Fruit fly (Drosophila melanogaster) whole organism, embryonic: ENCODE results near the gene CG32985.

Source experiments
- Aef1 ChIP-seq: fragments of 200-800 bp; sonication (Bioruptor generic); IDR thresholded peaks from 3 replicates; pipeline ENCODE4 v1.3.6; 2022; ENCODE audit warnings: missing biosample characterization, missing genetic modification characterization
- BtbVII ChIP-seq: fragments of 200-800 bp; sonication (Bioruptor generic); optimal IDR thresholded peaks from 3 replicates; lab custom pipeline; 2017; ENCODE audit warnings: missing biosample characterization, mild to moderate bottlenecking, missing genetic modification characterization
- CG10565 ChIP-seq: fragments of 200-800 bp; sonication (Bioruptor generic); optimal IDR thresholded peaks from 3 replicates; lab custom pipeline; 2016; ENCODE audit warnings: missing biosample characterization, mild to moderate bottlenecking, missing genetic modification characterization
- CG12769 ChIP-seq: fragments of 200-800 bp; sonication (Bioruptor generic); optimal IDR thresholded peaks from 2 replicates; lab custom pipeline; 2019; ENCODE audit warnings: missing biosample characterization, mild to moderate bottlenecking, missing genetic modification characterization, moderate library complexity
- CG14965 ChIP-seq: fragments of 200-800 bp; sonication (Bioruptor generic); optimal IDR thresholded peaks from 2 replicates; lab custom pipeline; 2016; ENCODE audit warnings: missing biosample characterization, missing genetic modification characterization, borderline replicate concordance
- CG15601 ChIP-seq: fragments of 200-800 bp; sonication (Bioruptor generic); optimal IDR thresholded peaks from 3 replicates; lab custom pipeline; 2019; ENCODE audit warnings: missing biosample characterization, mild to moderate bottlenecking, missing genetic modification characterization, moderate library complexity
- CG17361 ChIP-seq: fragments of 200-800 bp; sonication (Bioruptor generic); IDR thresholded peaks from 3 replicates; pipeline ENCODE4 v1.3.6; 2022; ENCODE audit warnings: missing biosample characterization, missing genetic modification characterization
- CG17385 ChIP-seq: fragments of 200-800 bp; sonication (Bioruptor generic); optimal IDR thresholded peaks from 3 replicates; lab custom pipeline; 2018; ENCODE audit warnings: missing biosample characterization, mild to moderate bottlenecking, missing genetic modification characterization
- CG1792 ChIP-seq: fragments of 200-800 bp; sonication (Bioruptor generic); optimal IDR thresholded peaks from 2 replicates; lab custom pipeline; 2016; ENCODE audit warnings: missing biosample characterization, missing genetic modification characterization
- CG2129 ChIP-seq: fragments of 200-800 bp; sonication (Bioruptor generic); IDR thresholded peaks from 2 replicates; pipeline ENCODE4 v1.3.6; 2022; ENCODE audit warnings: missing biosample characterization, missing genetic modification characterization; ENCODE audit not compliant: partially characterized antibody
- CG2875 ChIP-seq: fragments of 200-800 bp; sonication (Bioruptor generic); optimal IDR thresholded peaks from 2 replicates; lab custom pipeline; 2017; ENCODE audit warnings: missing biosample characterization, mild to moderate bottlenecking, missing genetic modification characterization, missing genetic modification reagents
- CG2889 ChIP-seq: fragments of 200-800 bp; sonication (Bioruptor generic); IDR thresholded peaks from 3 replicates; pipeline ENCODE4 v1.3.6; 2022; ENCODE audit warnings: missing biosample characterization, missing genetic modification characterization
- CG3163 ChIP-seq: fragments of 200-800 bp; sonication (Bioruptor generic); optimal IDR thresholded peaks from 3 replicates; lab custom pipeline; 2016; ENCODE audit warnings: missing biosample characterization, missing genetic modification characterization
- CG6683 ChIP-seq: fragments of 200-800 bp; sonication (Bioruptor generic); optimal IDR thresholded peaks from 2 replicates; lab custom pipeline; 2017; ENCODE audit warnings: missing biosample characterization, mild to moderate bottlenecking, missing genetic modification characterization, missing genetic modification reagents
- CG7786 ChIP-seq: fragments of 200-800 bp; sonication (Bioruptor generic); optimal IDR thresholded peaks from 2 replicates; lab custom pipeline; 2016; ENCODE audit warnings: missing biosample characterization, missing genetic modification characterization
- CG8359 ChIP-seq: fragments of 200-800 bp; sonication (Bioruptor generic); optimal IDR thresholded peaks from 2 replicates; lab custom pipeline; 2017; ENCODE audit warnings: missing biosample characterization, mild to moderate bottlenecking, missing genetic modification characterization, borderline replicate concordance
- CG9437 ChIP-seq: fragments of 200-800 bp; sonication (Bioruptor generic); optimal IDR thresholded peaks from 2 replicates; lab custom pipeline; 2018; ENCODE audit warnings: missing biosample characterization, mild to moderate bottlenecking, missing genetic modification characterization
- CG9609 ChIP-seq: fragments of 200-800 bp; sonication (Bioruptor generic); optimal IDR thresholded peaks from 3 replicates; lab custom pipeline; 2016; ENCODE audit warnings: missing biosample characterization, missing genetic modification characterization
- Dad ChIP-seq: fragments of 200-800 bp; sonication (Bioruptor generic); optimal IDR thresholded peaks from 3 replicates; lab custom pipeline; 2016; ENCODE audit warnings: missing biosample characterization, missing genetic modification characterization
- Deaf1 ChIP-seq: fragments of 200-800 bp; optimal IDR thresholded peaks from 3 replicates; lab custom pipeline; 2019; ENCODE audit warnings: missing biosample characterization, mild to moderate bottlenecking, missing genetic modification characterization, moderate library complexity
- Dek ChIP-seq: fragments of 200-800 bp; sonication (Bioruptor generic); optimal IDR thresholded peaks from 3 replicates; lab custom pipeline; 2019; ENCODE audit warnings: missing biosample characterization, mild to moderate bottlenecking, missing genetic modification characterization, moderate library complexity
- Fer1 ChIP-seq: fragments of 200-800 bp; sonication (Bioruptor generic); optimal IDR thresholded peaks from 2 replicates; lab custom pipeline; 2017; ENCODE audit warnings: missing biosample characterization, mild to moderate bottlenecking, missing genetic modification characterization
- GATAe ChIP-seq: fragments of 200-800 bp; sonication (Bioruptor generic); conservative IDR thresholded peaks from 2 replicates; pipeline ENCODE4 v1.3.6; 2022; ENCODE audit warnings: missing biosample characterization, missing genetic modification characterization
- Kr ChIP-seq: fragments of 200-800 bp; sonication (Bioruptor generic); optimal IDR thresholded peaks from 2 replicates; lab custom pipeline; 2017; ENCODE audit warnings: missing biosample characterization, mild to moderate bottlenecking, missing genetic modification characterization
- Mrtf ChIP-seq: fragments of 200-800 bp; sonication (Bioruptor generic); IDR thresholded peaks from 3 replicates; pipeline ENCODE4 v1.3.6; 2022; ENCODE audit warnings: missing biosample characterization, missing genetic modification characterization
- NfI ChIP-seq: fragments of 200-800 bp; sonication (Bioruptor generic); optimal IDR thresholded peaks from 3 replicates; lab custom pipeline; 2018; ENCODE audit warnings: missing biosample characterization, mild to moderate bottlenecking, missing genetic modification characterization, moderate library complexity
- PHDP ChIP-seq: fragments of 200-800 bp; sonication (Bioruptor generic); optimal IDR thresholded peaks from 3 replicates; lab custom pipeline; 2018; ENCODE audit warnings: missing biosample characterization, mild to moderate bottlenecking, missing genetic modification characterization, moderate library complexity
- Rx ChIP-seq: fragments of 200-800 bp; sonication (Bioruptor generic); IDR thresholded peaks from 2 replicates; pipeline ENCODE4 v1.3.6; 2022; ENCODE audit warnings: missing biosample characterization, missing genetic modification characterization
- Xbp1 ChIP-seq: fragments of 200-800 bp; sonication (Bioruptor generic); optimal IDR thresholded peaks from 3 replicates; lab custom pipeline; 2016; ENCODE audit warnings: missing biosample characterization, mild to moderate bottlenecking, missing genetic modification characterization
- al ChIP-seq: fragments of 200-800 bp; sonication (Bioruptor generic); IDR thresholded peaks from 2 replicates; pipeline ENCODE4 v1.3.6; 2022; ENCODE audit warnings: missing biosample characterization, missing genetic modification characterization
- chm ChIP-seq: fragments of 200-800 bp; sonication (Bioruptor generic); IDR thresholded peaks from 2 replicates; pipeline ENCODE4 v1.3.6; 2022; ENCODE audit warnings: missing biosample characterization, missing genetic modification characterization
- chn ChIP-seq: fragments of 200-800 bp; sonication (Bioruptor generic); optimal IDR thresholded peaks from 2 replicates; lab custom pipeline; 2016; ENCODE audit warnings: missing biosample characterization, missing genetic modification characterization
- dan ChIP-seq: fragments of 200-800 bp; sonication (Bioruptor generic); IDR thresholded peaks from 2 replicates; pipeline ENCODE4 v1.3.6; 2022; ENCODE audit warnings: missing biosample characterization, missing genetic modification characterization
- dimm ChIP-seq: fragments of 200-800 bp; sonication (Bioruptor generic); IDR thresholded peaks from 2 replicates; pipeline ENCODE4 v1.3.6; 2022; ENCODE audit warnings: missing biosample characterization, missing genetic modification characterization
- fru ChIP-seq: fragments of >200 bp; optimal IDR thresholded peaks from 2 replicates; lab custom pipeline; 2017
- grn ChIP-seq: fragments of 200-800 bp; sonication (Bioruptor generic); optimal IDR thresholded peaks from 3 replicates; lab custom pipeline; 2017; ENCODE audit warnings: missing biosample characterization, missing genetic modification characterization
- gsb-n ChIP-seq: fragments of 200-800 bp; sonication (Bioruptor generic); optimal IDR thresholded peaks from 3 replicates; lab custom pipeline; 2018; ENCODE audit warnings: missing biosample characterization, mild to moderate bottlenecking, missing genetic modification characterization
- ind ChIP-seq: fragments of 200-800 bp; sonication (Bioruptor generic); optimal IDR thresholded peaks from 3 replicates; lab custom pipeline; 2016; ENCODE audit warnings: missing biosample characterization, missing genetic modification characterization
- inv ChIP-seq: fragments of 200-800 bp; sonication (Bioruptor generic); IDR thresholded peaks from 2 replicates; pipeline ENCODE4 v1.3.6; 2022; ENCODE audit warnings: missing biosample characterization, missing genetic modification characterization; ENCODE audit not compliant: partially characterized antibody
- lola ChIP-seq, 3 experiments: fragments of >200 bp in 2 of 3; fragments of 200-800 bp in 1 of 3; sonication (Bioruptor generic) in 1 of 3; optimal IDR thresholded peaks; 2 replicates each; lab custom pipeline; 2017 to 2019; ENCODE audit warnings: missing biosample characterization in 3 of 3, missing genetic modification characterization in 3 of 3, mild to moderate bottlenecking in 1 of 3, moderate library complexity in 1 of 3
- lov ChIP-seq, 2 experiments: fragments of 200-800 bp in 1 of 2; fragments of >200 bp in 1 of 2; sonication (Bioruptor generic) in 1 of 2; IDR thresholded peaks in 1 of 2; optimal IDR thresholded peaks in 1 of 2; 2 replicates in 1 of 2; 3 replicates in 1 of 2; pipeline versions ENCODE4 v1.3.6 to Lab custom; 2017 to 2022; ENCODE audit warnings: missing biosample characterization in 1 of 2, missing genetic modification characterization in 1 of 2
- sim ChIP-seq: fragments of 200-800 bp; sonication (Bioruptor generic); IDR thresholded peaks from 2 replicates; pipeline ENCODE4 v1.3.6; 2022; ENCODE audit warnings: missing biosample characterization, missing genetic modification characterization
- tna ChIP-seq: fragments of 200-800 bp; sonication (Bioruptor generic); IDR thresholded peaks from 2 replicates; pipeline ENCODE4 v1.3.6; 2022; ENCODE audit warnings: missing biosample characterization, missing genetic modification characterization; ENCODE audit not compliant: partially characterized antibody
- unpg ChIP-seq: fragments of 200-800 bp; sonication (Bioruptor generic); optimal IDR thresholded peaks from 3 replicates; lab custom pipeline; 2018; ENCODE audit warnings: missing biosample characterization, mild to moderate bottlenecking, missing genetic modification characterization, moderate library complexity
- usp ChIP-seq: fragments of >200 bp; optimal IDR thresholded peaks from 2 replicates; lab custom pipeline; 2017; ENCODE audit warnings: missing biosample characterization, missing genetic modification characterization
- zen ChIP-seq: fragments of 200-800 bp; sonication (Bioruptor generic); optimal IDR thresholded peaks from 3 replicates; lab custom pipeline; 2018; ENCODE audit warnings: missing biosample characterization, mild to moderate bottlenecking, missing genetic modification characterization, moderate library complexity

Gene CG32985

dm6 chr2L:8951184-8951934 is 11.0 kb upstream of the CG32985 start, which contains the start of gene C1GalTA (continued):
- TF ChIP-seq CG7786 (GFP tag; lab: Kevin White, UChicago) (peak; percentile 37), gsb-n (tag; lab: Kevin White, UChicago) (peak; percentile 99), Rx (GFP tag; lab: Robert Waterston, UW) (peak; percentile 78), chn (GFP tag; lab: Kevin White, UChicago) (peak; percentile 49), grn (peak; percentile 64), CG17361 (peak; percentile 100), sim (GFP tag; lab: Robert Waterston, UW) (peak; percentile 96), CG1792 (GFP tag; lab: Kevin White, UChicago) (peak; percentile 0), NfI (GFP tag; lab: Kevin White, UChicago) (peak; percentile 92), CG10565 (GFP tag; lab: Kevin White, UChicago) (peak; percentile 26), Dek (tag; lab: Kevin White, UChicago) (peak; percentile 97), CG12769 (tag; lab: Kevin White, UChicago) (peak; percentile 61), Fer1 (GFP tag; lab: Kevin White, UChicago) (peak; percentile 98), al (GFP tag; lab: Robert Waterston, UW) (peak; percentile 93), tna (no peak), CG17385 (peak; percentile 98), PHDP (tag; lab: Kevin White, UChicago) (peak; percentile 99), Kr (GFP tag; lab: Kevin White, UChicago) (peak; percentile 40)

dm6 chr2L:8952194-8953037 is 9.9 kb upstream of the CG32985 start:
- TF ChIP-seq chm (GFP tag; lab: Robert Waterston, UW) (0 out of 2 replicates have a peak, but pooled peaks have one; percentile 17), lola (GFP tag; optimal IDR thresholded peaks at IDR 0.05; lab: Kevin White, UChicago) (peak in 1 of 3 experiments; percentile 19), ind (GFP tag; lab: Kevin White, UChicago) (peak; percentile 35), CG8359 (GFP tag; lab: Kevin White, UChicago) (no peak), inv (no peak), dan (GFP tag; lab: Robert Waterston, UW) (no peak), zen (tag; lab: Kevin White, UChicago) (peak; percentile 37), CG9609 (GFP tag; lab: Kevin White, UChicago) (peak; percentile 46), CG15601 (no peak), dimm (GFP tag; lab: Robert Waterston, UW) (no peak), GATAe (GFP tag; lab: Robert Waterston, UW) (peak; percentile 44; the same call in 1 of the 2 replicates), CG2875 (GFP tag; lab: Kevin White, UChicago) (peak; percentile 33), Dek (tag; lab: Kevin White, UChicago) (peak; percentile 26), CG3163 (peak; percentile 50), CG6683 (GFP tag; lab: Kevin White, UChicago) (no peak), Xbp1 (GFP tag; lab: Kevin White, UChicago) (peak; percentile 28), usp (GFP tag; lab: Kevin White, UChicago) (no peak), Mrtf (GFP tag; lab: Robert Waterston, UW) (peak; percentile 49; the same call in 1 of the 3 replicates), CG14965 (no peak), CG2129 (GFP tag; lab: Robert Waterston, UW) (no peak), Dad (GFP tag; lab: Kevin White, UChicago) (no peak), lov (optimal IDR thresholded peaks at IDR 0.05; lab: Kevin White, UChicago) (no peak), lov (GFP tag; IDR thresholded peaks at IDR 0.05; lab: Robert Waterston, UW) (no peak; the same call in 2 of the 3 replicates), fru (lab: Kevin White, UChicago) (no peak), Aef1 (GFP tag; lab: Robert Waterston, UW) (peak; percentile 44; the same call in 2 of the 3 replicates), BtbVII (GFP tag; lab: Kevin White, UChicago) (peak; percentile 11), CG9437 (GFP tag; lab: Kevin White, UChicago) (peak; percentile 16), CG2889 (no peak), unpg (GFP tag; lab: Kevin White, UChicago) (peak; percentile 42), Deaf1 (tag; lab: Kevin White, UChicago) (no peak)
